Fruit fly (Drosophila melanogaster): ENCODE results near the gene Atg1.

The Atg1 gene

DNA sequence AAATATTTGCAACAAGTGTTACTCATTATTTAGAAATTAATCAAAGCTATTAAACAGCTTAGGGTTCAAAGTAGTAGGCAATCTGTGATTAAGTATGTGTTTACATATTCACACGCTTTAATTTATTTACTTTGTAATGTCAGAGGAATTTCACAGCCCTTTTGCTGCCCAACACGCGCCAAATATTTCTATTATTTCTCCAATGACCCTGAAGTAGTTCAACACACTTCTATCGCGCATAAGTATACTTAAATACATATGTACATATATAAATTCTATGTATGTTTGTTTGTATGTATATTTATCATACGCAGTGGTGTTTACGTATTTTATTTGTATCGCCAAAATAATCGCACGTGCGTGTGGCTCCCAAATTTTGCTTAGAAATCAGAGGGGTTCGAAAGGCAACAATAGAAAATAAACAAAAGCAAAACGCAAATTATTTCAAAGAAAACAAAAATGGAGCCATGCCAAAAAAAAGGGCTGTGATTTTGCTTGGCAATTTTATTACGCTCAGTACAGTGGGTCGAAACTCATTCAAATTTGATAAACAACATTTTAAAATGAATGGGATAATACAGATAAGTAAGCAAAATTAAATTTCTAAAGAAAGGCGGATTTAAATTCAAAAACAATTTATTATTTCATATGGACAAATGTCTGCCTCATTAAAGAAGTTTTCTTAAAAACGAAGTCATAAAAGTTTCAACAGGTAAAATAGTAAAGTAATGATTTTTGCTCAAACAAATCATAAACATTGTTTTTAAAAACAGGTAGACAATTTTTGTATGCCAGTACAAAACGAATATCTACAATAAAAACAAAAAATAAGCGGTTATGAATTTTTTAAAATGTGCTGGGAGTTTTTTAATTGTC, 1.5 kb downstream of the Atg1 start:
- TF ChIP-seq CG32121 (GFP tag; IDR thresholded peaks at IDR 0.05), result 0 out of 2 replicates have a peak, but pooled peaks have one; percentile 21
- TF ChIP-seq CG14655 (GFP tag; optimal IDR thresholded peaks at IDR 0.05), result no peak
- no peak for TF ChIP-seq CG12605 (GFP tag; IDR thresholded peaks at IDR 0.05)
- TF ChIP-seq CG8159 (tag; optimal IDR thresholded peaks at IDR 0.05), result no peak
- peak; percentile 1 for TF ChIP-seq CG9948 (tag; optimal IDR thresholded peaks at IDR 0.05)

DNA sequence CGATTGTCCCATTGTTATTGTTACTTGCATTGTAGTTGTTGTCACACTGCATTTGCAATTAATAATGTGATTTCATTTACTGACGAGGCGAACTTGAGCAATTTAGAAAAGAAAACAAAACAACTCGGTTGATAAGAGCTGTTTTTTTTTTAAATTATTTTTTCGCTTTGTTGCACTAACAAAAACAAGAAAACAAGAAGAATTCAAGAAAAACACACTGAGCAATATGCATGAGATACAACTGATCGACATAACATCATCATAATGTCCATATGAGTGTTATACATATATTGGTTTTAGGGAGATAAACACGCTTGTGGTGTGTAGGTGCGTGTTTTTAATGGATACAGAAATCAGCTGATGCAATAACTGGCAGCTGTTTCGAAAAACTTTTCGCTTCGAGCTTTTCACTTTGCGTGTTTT, 2.5 kb downstream of the Atg1 start:
- TF ChIP-seq CG8159 (tag; optimal IDR thresholded peaks at IDR 0.05) (no peak), CG9948 (tag; optimal IDR thresholded peaks at IDR 0.05) (no peak), CG12605 (GFP tag; IDR thresholded peaks at IDR 0.05) (peak; percentile 94), Ets98B (GFP tag; IDR thresholded peaks at IDR 0.05) (peak; percentile 87), fd96Ca (GFP tag; IDR thresholded peaks at IDR 0.05) (peak; percentile 78; the same call in 2 of the 3 replicates), CG14655 (GFP tag; optimal IDR thresholded peaks at IDR 0.05) (peak; percentile 88), Pif1B (GFP tag; optimal IDR thresholded peaks at IDR 0.05) (peak; percentile 59), CG34367 (tag; optimal IDR thresholded peaks at IDR 0.05) (peak; percentile 12), CG8301 (tag; optimal IDR thresholded peaks at IDR 0.05) (peak; percentile 78), Pif1A (GFP tag; optimal IDR thresholded peaks at IDR 0.05) (peak; percentile 73), CG13204 (GFP tag; optimal IDR thresholded peaks at IDR 0.05) (no peak), CG32121 (GFP tag; IDR thresholded peaks at IDR 0.05) (peak; percentile 88), CG4496 (GFP tag; IDR thresholded peaks at IDR 0.05) (peak; percentile 87)

DNA sequence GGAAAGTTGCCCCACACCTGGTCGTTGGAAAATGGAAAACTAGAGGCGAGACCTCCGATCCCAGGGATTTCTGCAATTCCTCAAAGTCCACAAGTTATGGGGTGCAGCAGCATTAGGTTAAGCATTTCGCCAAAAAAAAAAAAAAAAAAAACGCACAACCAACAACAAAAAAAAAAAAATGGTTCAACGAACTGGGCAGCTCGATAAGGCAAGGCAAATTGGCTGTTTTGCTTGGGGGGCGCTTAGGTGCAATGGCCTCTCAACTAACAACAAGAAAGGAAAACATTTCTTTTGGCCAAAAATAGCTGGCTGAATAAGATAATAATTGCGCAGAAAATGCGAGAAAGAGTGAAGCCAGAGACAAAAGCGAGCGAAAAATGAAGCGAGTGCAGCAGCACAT, 4.7 kb downstream of the Atg1 start:
- TF ChIP-seq CG15710 (tag; optimal IDR thresholded peaks at IDR 0.05), result no peak
- peak; percentile 74 for TF ChIP-seq EcR (GFP tag; optimal IDR thresholded peaks at IDR 0.05)

DNA sequence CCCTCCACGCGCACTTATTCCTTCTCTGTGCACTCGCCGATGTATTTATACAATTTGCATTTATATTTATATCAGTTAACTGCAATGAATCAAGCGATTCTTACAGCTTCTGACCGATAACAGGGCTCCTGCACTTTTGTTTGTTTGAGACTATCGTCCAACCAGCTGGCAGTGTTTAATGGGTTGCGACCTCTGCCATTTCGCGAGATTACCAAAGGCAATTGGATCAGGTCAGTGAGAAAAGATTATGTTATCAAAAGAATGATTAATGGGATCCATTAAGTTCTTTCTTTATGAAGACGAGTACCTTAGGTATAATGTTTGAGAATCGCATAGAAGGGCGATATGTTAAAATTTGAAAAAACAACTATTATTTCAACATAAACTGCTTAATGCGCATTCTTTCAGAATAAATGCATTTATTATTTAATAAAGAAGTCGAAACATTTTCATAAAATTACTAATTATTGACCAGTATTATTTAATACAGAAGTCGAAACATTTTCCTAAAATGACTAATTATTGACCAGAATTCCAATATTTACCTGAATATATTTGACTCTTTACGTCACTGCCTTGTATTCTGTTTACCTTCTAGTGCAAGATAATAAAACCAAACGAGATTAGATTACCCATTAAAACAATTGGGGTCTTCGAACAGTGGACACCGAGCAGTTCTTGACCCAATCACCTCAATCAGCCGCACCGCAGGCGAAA, 5.3 kb downstream of the Atg1 start:
- TF ChIP-seq CG14655 (GFP tag; optimal IDR thresholded peaks at IDR 0.05) (no peak), CG13204 (GFP tag; optimal IDR thresholded peaks at IDR 0.05) (no peak), rn (GFP tag; IDR thresholded peaks at IDR 0.05) (no peak), CG17806 (tag; optimal IDR thresholded peaks at IDR 0.05) (no peak), CG34367 (tag; optimal IDR thresholded peaks at IDR 0.05) (no peak), CG12605 (GFP tag; IDR thresholded peaks at IDR 0.05) (no peak), Pif1B (GFP tag; optimal IDR thresholded peaks at IDR 0.05) (no peak), fd96Ca (GFP tag; IDR thresholded peaks at IDR 0.05) (no peak), Ets98B (GFP tag; IDR thresholded peaks at IDR 0.05) (no peak), CG15710 (tag; optimal IDR thresholded peaks at IDR 0.05) (no peak), CG8159 (tag; optimal IDR thresholded peaks at IDR 0.05) (no peak), CG8301 (tag; optimal IDR thresholded peaks at IDR 0.05) (no peak)

DNA sequence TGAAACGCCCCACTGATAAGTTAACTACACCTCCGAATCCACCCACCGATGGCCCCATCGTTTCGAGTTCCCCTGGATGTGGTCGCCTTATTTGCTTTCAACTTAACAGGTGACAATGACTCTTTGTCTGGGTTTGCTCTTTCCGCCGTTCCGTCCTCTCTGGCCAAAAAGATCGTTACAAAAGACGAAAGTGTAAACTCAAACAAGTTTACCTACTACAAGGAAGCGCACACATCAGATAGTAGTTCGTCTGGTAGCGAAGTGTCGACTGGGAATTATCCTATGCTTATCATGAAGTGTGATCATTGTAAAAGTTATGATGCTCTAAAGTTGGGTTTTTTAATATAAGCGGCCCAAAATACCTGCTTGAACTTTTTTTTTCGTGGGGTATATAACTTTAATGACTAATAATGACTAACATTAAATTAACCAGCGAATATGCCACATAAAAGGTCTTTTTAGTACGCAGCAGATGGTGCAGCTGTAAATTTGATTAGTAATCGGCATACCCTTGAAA, 6.1 kb downstream of the Atg1 start:
- TF ChIP-seq CG13204 (GFP tag; optimal IDR thresholded peaks at IDR 0.05) (peak; percentile 71), gl (tag; optimal IDR thresholded peaks at IDR 0.05) (peak; percentile 29), D1 (tag; optimal IDR thresholded peaks at IDR 0.05) (no peak), rn (GFP tag; IDR thresholded peaks at IDR 0.05) (0 out of 2 replicates have a peak, but pooled peaks have one; percentile 5), CG34367 (tag; optimal IDR thresholded peaks at IDR 0.05) (peak; percentile 42), CG15710 (tag; optimal IDR thresholded peaks at IDR 0.05) (peak; percentile 7), Pif1B (GFP tag; optimal IDR thresholded peaks at IDR 0.05) (no peak), Pif1A (GFP tag; optimal IDR thresholded peaks at IDR 0.05) (no peak), fd96Ca (GFP tag; IDR thresholded peaks at IDR 0.05) (0 out of 3 replicates have a peak, but pooled peaks have one; percentile 39), CG12605 (GFP tag; IDR thresholded peaks at IDR 0.05) (no peak), CG8159 (tag; optimal IDR thresholded peaks at IDR 0.05) (peak; percentile 55), Ets98B (GFP tag; IDR thresholded peaks at IDR 0.05) (no peak), Snoo (tag; optimal IDR thresholded peaks at IDR 0.05) (no peak), CG32121 (GFP tag; IDR thresholded peaks at IDR 0.05) (no peak), CG17806 (tag; optimal IDR thresholded peaks at IDR 0.05) (peak; percentile 18), CG8301 (tag; optimal IDR thresholded peaks at IDR 0.05) (peak; percentile 52), CG9948 (tag; optimal IDR thresholded peaks at IDR 0.05) (peak; percentile 17), EcR (GFP tag; optimal IDR thresholded peaks at IDR 0.05) (peak; percentile 93), CG10348 (GFP tag; IDR thresholded peaks at IDR 0.05) (no peak), CG14655 (GFP tag; optimal IDR thresholded peaks at IDR 0.05) (peak; percentile 66), CG4496 (GFP tag; IDR thresholded peaks at IDR 0.05) (peak; percentile 21; the same call in 1 of the 3 replicates)
